Worm (Caenorhabditis elegans) whole organism, L4 larva: ENCODE data around the gene F26D2.16.
A peak's percentile ranks its signal among the peaks of the same experiment; 100 is the strongest.

Experiments
- F10B5.3 ChIP-seq: sonication (generic microtip); optimal IDR thresholded peaks from 2 replicates; lab custom pipeline; 2016; ENCODE audit warnings: mild to moderate bottlenecking, missing genetic modification characterization, missing compliant biosample characterization
- F26F4.8 ChIP-seq: fragments of 200-800 bp; sonication (Bioruptor generic); conservative IDR thresholded peaks from 2 replicates; pipeline ENCODE4 v1.3.6; 2022; ENCODE audit warnings: missing genetic modification characterization, missing compliant biosample characterization
- F37D6.2 ChIP-seq: sonication (generic microtip); optimal IDR thresholded peaks from 2 replicates; lab custom pipeline; 2016; ENCODE audit warnings: mild to moderate bottlenecking, missing genetic modification characterization, missing compliant biosample characterization
- R02D3.7 ChIP-seq: fragments of 150-350 bp; sonication (generic microtip); optimal IDR thresholded peaks from 3 replicates; lab custom pipeline; 2014; ENCODE audit warnings: missing biosample characterization, missing genetic modification characterization
- T26A8.4 ChIP-seq: fragments of 200-800 bp; sonication (Bioruptor generic); IDR thresholded peaks from 2 replicates; pipeline ENCODE4 v1.3.6; 2022; ENCODE audit warnings: missing genetic modification characterization, missing compliant biosample characterization
- Y105C5A.15 ChIP-seq: fragments of 200-800 bp; sonication (Bioruptor generic); IDR thresholded peaks from 2 replicates; pipeline ENCODE4 v1.3.6; 2022; ENCODE audit warnings: missing genetic modification characterization, missing compliant biosample characterization
- Y5F2A.4 ChIP-seq: fragments of 200-800 bp; sonication (Bioruptor generic); optimal IDR thresholded peaks from 2 replicates; lab custom pipeline; 2018; ENCODE audit warnings: mild to moderate bottlenecking, missing genetic modification characterization, missing compliant biosample characterization
- aha-1 ChIP-seq: fragments of 150-350 bp; peaks from one replicate; lab custom pipeline; 2014; ENCODE audit warnings: missing biosample characterization, missing genetic modification characterization
- arid-1 ChIP-seq: fragments of 200-800 bp; sonication (Bioruptor generic); conservative IDR thresholded peaks from 2 replicates; pipeline ENCODE4 v1.3.6; 2022; ENCODE audit warnings: missing genetic modification reagents, missing genetic modification characterization, missing compliant biosample characterization
- ceh-20 ChIP-seq: fragments of 200-800 bp; sonication (Bioruptor generic); IDR thresholded peaks from 2 replicates; pipeline ENCODE4 v1.3.6; 2022; ENCODE audit warnings: missing genetic modification reagents, missing genetic modification characterization, missing compliant biosample characterization
- ceh-44 ChIP-seq: fragments of 200-800 bp; sonication (Bioruptor generic); IDR thresholded peaks from 2 replicates; pipeline ENCODE4 v1.3.6; 2022; ENCODE audit warnings: missing genetic modification reagents, missing genetic modification characterization, missing compliant biosample characterization
- ceh-82 ChIP-seq: sonication (generic microtip); optimal IDR thresholded peaks from 2 replicates; lab custom pipeline; 2017; ENCODE audit warnings: missing biosample characterization, missing genetic modification characterization
- daf-16 ChIP-seq, 3 experiments: sonication (generic microtip); optimal IDR thresholded peaks; 2 replicates each; lab custom pipeline; 2016 to 2017; ENCODE audit warnings: missing genetic modification characterization in 3 of 3, missing genetic modification reagents in 3 of 3, mild to moderate bottlenecking in 2 of 3, missing compliant biosample characterization in 2 of 3, missing biosample characterization in 1 of 3, moderate library complexity in 1 of 3
- daf-19 ChIP-seq: fragments of 200-800 bp; sonication (Bioruptor generic); conservative IDR thresholded peaks from 2 replicates; pipeline ENCODE4 v1.3.6; 2022; ENCODE audit warnings: missing genetic modification characterization, missing compliant biosample characterization
- dmd-8 ChIP-seq: fragments of 200-800 bp; sonication (Bioruptor generic); IDR thresholded peaks from 2 replicates; pipeline ENCODE4 v1.3.6; 2022; ENCODE audit warnings: missing genetic modification characterization, missing compliant biosample characterization
- dpl-1 ChIP-seq: fragments of 150-350 bp; optimal IDR thresholded peaks from 2 replicates; lab custom pipeline; 2014; ENCODE audit warnings: missing biosample characterization, missing genetic modification reagents, missing genetic modification characterization
- dve-1 ChIP-seq: sonication (generic microtip); optimal IDR thresholded peaks from 2 replicates; lab custom pipeline; 2017; ENCODE audit warnings: antibody characterized with exemption, mild to moderate bottlenecking, missing genetic modification characterization, missing compliant biosample characterization; ENCODE audit not compliant: insufficient read depth
- hlh-11 ChIP-seq: fragments of 200-800 bp; sonication (Bioruptor generic); optimal IDR thresholded peaks from 2 replicates; lab custom pipeline; 2018; ENCODE audit warnings: mild to moderate bottlenecking, missing genetic modification characterization, missing compliant biosample characterization
- hlh-30 ChIP-seq: sonication (generic microtip); optimal IDR thresholded peaks from 2 replicates; lab custom pipeline; 2017; ENCODE audit warnings: antibody characterized with exemption, mild to moderate bottlenecking, missing genetic modification characterization, missing compliant biosample characterization; ENCODE audit not compliant: insufficient read depth
- lin-13 ChIP-seq: fragments of 150-350 bp; optimal IDR thresholded peaks from 2 replicates; lab custom pipeline; 2014; ENCODE audit warnings: missing biosample characterization, missing genetic modification reagents, missing genetic modification characterization
- lin-38 ChIP-seq: fragments of 200-800 bp; sonication (Bioruptor generic); IDR thresholded peaks from 2 replicates; pipeline ENCODE4 v1.3.6; 2022; ENCODE audit warnings: missing genetic modification reagents, missing genetic modification characterization, missing compliant biosample characterization
- lin-39 ChIP-seq: fragments of 150-350 bp; optimal IDR thresholded peaks from 2 replicates; lab custom pipeline; 2014; ENCODE audit warnings: missing biosample characterization, missing genetic modification reagents, missing genetic modification characterization
- lsy-2 ChIP-seq, 2 experiments: fragments of 150-350 bp in 1 of 2; sonication (generic microtip) in 1 of 2; optimal IDR thresholded peaks; 2 replicates each; lab custom pipeline; 2014 to 2017; ENCODE audit warnings: missing biosample characterization in 2 of 2, missing genetic modification characterization in 2 of 2
- mdt-29 ChIP-seq: fragments of 200-800 bp; sonication (Bioruptor generic); IDR thresholded peaks from 2 replicates; pipeline ENCODE4 v1.3.6; 2022; ENCODE audit warnings: missing genetic modification reagents, missing genetic modification characterization, missing compliant biosample characterization
- mep-1 ChIP-seq: fragments of 150-350 bp; sonication (generic microtip); optimal IDR thresholded peaks from 3 replicates; lab custom pipeline; 2014; ENCODE audit warnings: missing biosample characterization, missing genetic modification characterization
- mes-2 ChIP-seq: sonication (generic microtip); optimal IDR thresholded peaks from 2 replicates; lab custom pipeline; 2016; ENCODE audit warnings: missing genotype, mild to moderate bottlenecking, missing genetic modification characterization, missing compliant biosample characterization; ENCODE audit not compliant: poor library complexity, severe bottlenecking
- nhr-102 ChIP-seq: sonication (generic microtip); optimal IDR thresholded peaks from 2 replicates; lab custom pipeline; 2016; ENCODE audit warnings: mild to moderate bottlenecking, missing genetic modification characterization, moderate library complexity, missing compliant biosample characterization
- nhr-11 ChIP-seq: fragments of 150-350 bp; optimal IDR thresholded peaks from 2 replicates; lab custom pipeline; 2014; ENCODE audit warnings: missing biosample characterization, missing genetic modification characterization
- nhr-41 ChIP-seq: fragments of 200-800 bp; sonication (Bioruptor generic); IDR thresholded peaks from 2 replicates; pipeline ENCODE4 v1.3.6; 2022; ENCODE audit warnings: missing genetic modification reagents, missing genetic modification characterization, missing compliant biosample characterization
- nhr-48 ChIP-seq: sonication (generic microtip); optimal IDR thresholded peaks from 2 replicates; lab custom pipeline; 2016; ENCODE audit warnings: mild to moderate bottlenecking, missing genetic modification characterization, missing compliant biosample characterization
- nhr-76 ChIP-seq: fragments of 150-350 bp; optimal IDR thresholded peaks from 2 replicates; lab custom pipeline; 2014; ENCODE audit warnings: missing biosample characterization, missing genetic modification characterization
- nhr-77 ChIP-seq: fragments of 150-350 bp; optimal IDR thresholded peaks from 2 replicates; lab custom pipeline; 2014; ENCODE audit warnings: missing biosample characterization, missing genetic modification characterization
- pqm-1 ChIP-seq: sonication (generic microtip); optimal IDR thresholded peaks from 2 replicates; lab custom pipeline; 2017; ENCODE audit warnings: missing biosample characterization, missing genetic modification characterization
- rbr-2 ChIP-seq: sonication (generic microtip); optimal IDR thresholded peaks from 2 replicates; lab custom pipeline; 2016; ENCODE audit warnings: missing genotype, missing genetic modification characterization, missing compliant biosample characterization
- saeg-2 ChIP-seq: fragments of 200-800 bp; sonication (Bioruptor generic); IDR thresholded peaks from 2 replicates; pipeline ENCODE4 v1.3.6; 2022; ENCODE audit warnings: missing genetic modification reagents, missing genetic modification characterization, missing compliant biosample characterization
- set-16 ChIP-seq: fragments of 200-800 bp; sonication (Bioruptor generic); IDR thresholded peaks from 2 replicates; pipeline ENCODE4 v1.3.6; 2022; ENCODE audit warnings: missing genetic modification reagents, missing genetic modification characterization, missing compliant biosample characterization
- snpc-1.2 ChIP-seq: fragments of 200-800 bp; sonication (Bioruptor generic); IDR thresholded peaks from 2 replicates; pipeline ENCODE4 v1.3.6; 2022; ENCODE audit warnings: missing genetic modification reagents, missing genetic modification characterization, missing compliant biosample characterization
- spr-3 ChIP-seq: fragments of 200-800 bp; sonication (Bioruptor generic); optimal IDR thresholded peaks from 2 replicates; lab custom pipeline; 2018; ENCODE audit warnings: mild to moderate bottlenecking, missing genetic modification characterization, missing compliant biosample characterization
- unc-130 ChIP-seq: sonication (generic microtip); optimal IDR thresholded peaks from 2 replicates; lab custom pipeline; 2016; ENCODE audit warnings: missing genetic modification reagents, missing genetic modification characterization, missing compliant biosample characterization
- unc-62 ChIP-seq, 3 experiments: fragments of 150-350 bp in 1 of 3; sonication (generic microtip); optimal IDR thresholded peaks in 2 of 3; peaks in 1 of 3; 1 replicate in 1 of 3; 2 replicates in 2 of 3; lab custom pipeline; 2014 to 2017; ENCODE audit warnings: missing biosample characterization in 3 of 3, missing genetic modification characterization in 3 of 3, missing genetic modification reagents in 3 of 3, missing genotype in 1 of 3
- zfp-2 ChIP-seq: sonication (generic microtip); optimal IDR thresholded peaks from 2 replicates; lab custom pipeline; 2016; ENCODE audit warnings: mild to moderate bottlenecking, missing genetic modification characterization, missing compliant biosample characterization
- zip-2 ChIP-seq: fragments of 150-350 bp; optimal IDR thresholded peaks from 2 replicates; lab custom pipeline; 2014; ENCODE audit warnings: missing biosample characterization, missing genetic modification characterization
- ztf-11 ChIP-seq: fragments of 150-350 bp; optimal IDR thresholded peaks from 2 replicates; lab custom pipeline; 2014; ENCODE audit warnings: missing biosample characterization, missing genetic modification characterization
- ztf-7 ChIP-seq: fragments of 150-350 bp; optimal IDR thresholded peaks from 2 replicates; lab custom pipeline; 2014; ENCODE audit warnings: missing biosample characterization, missing genetic modification characterization

F26D2.16 gene

ce11 chrV:16401519-16401918, 18.1 kb downstream of the F26D2.16 start, which contains the start of gene F13A7.14 (continued):
- TF ChIP-seq unc-62 (GFP tag; optimal IDR thresholded peaks at IDR 0.05 in 1 of 2; lab: Kevin White, UChicago) = no peak
- no peak for TF ChIP-seq unc-62 (tag; optimal IDR thresholded peaks at IDR 0.05; lab: Kevin White, UChicago)
- peak; percentile 17 for TF ChIP-seq nhr-48 (tag; lab: Kevin White, UChicago)
- TF ChIP-seq, all 104 proteins: peak for 31

ce11 chrV:16399388-16399787, 20.3 kb downstream of the F26D2.16 start, which contains the start of gene sre-36:
Gene sre-36, plus strand, starts transcription at chrV:16399688.
- TF ChIP-seq nhr-76 (tag; lab: Kevin White, UChicago) = no peak
- TF ChIP-seq unc-62 (GFP tag; optimal IDR thresholded peaks at IDR 0.05 in 1 of 2; lab: Kevin White, UChicago) = peak in 1 of 2 experiments; percentile 52
- no peak for TF ChIP-seq unc-62 (tag; optimal IDR thresholded peaks at IDR 0.05; lab: Kevin White, UChicago)

ce11 chrV:16395739-16396138, 23.9 kb downstream of the F26D2.16 start, which contains the start of gene F13A7.12:
Gene F13A7.12, plus strand, starts transcription at chrV:16396039.
- TF ChIP-seq ceh-20 (GFP tag; lab: Robert Waterston, UW) (no peak), arid-1 (GFP tag; lab: Robert Waterston, UW) (no peak), saeg-2 (GFP tag; lab: Robert Waterston, UW) (no peak), mdt-29 (GFP tag; lab: Robert Waterston, UW) (no peak), lin-38 (no peak), lin-13 (GFP tag; lab: Kevin White, UChicago) (no peak), hlh-30 (tag; lab: Kevin White, UChicago) (no peak), lsy-2 (tag; optimal IDR thresholded peaks at IDR 0.05; lab: Kevin White, UChicago) (no peak), F37D6.2 (tag; lab: Kevin White, UChicago) (no peak), dpl-1 (no peak)

- TF ChIP-seq daf-16 (GFP tag; optimal IDR thresholded peaks at IDR 0.05; lab: Kevin White, UChicago) = peak in 1 of 2 experiments; percentile 7
- peak; percentile 89 for TF ChIP-seq daf-16 (tag; optimal IDR thresholded peaks at IDR 0.05; lab: Kevin White, UChicago)
- no peak for TF ChIP-seq spr-3 (GFP tag; lab: Kevin White, UChicago)
- no peak for TF ChIP-seq mdt-29 (GFP tag; lab: Robert Waterston, UW)
- TF ChIP-seq snpc-1.2 (GFP tag; lab: Robert Waterston, UW) = no peak
- peak; percentile 99 for TF ChIP-seq zip-2 (tag; lab: Kevin White, UChicago)
- TF ChIP-seq rbr-2 = no peak
- TF ChIP-seq zfp-2 = no peak
- TF ChIP-seq Y105C5A.15 (GFP tag; lab: Robert Waterston, UW) = no peak
- TF ChIP-seq Y5F2A.4 (GFP tag; lab: Kevin White, UChicago) = no peak
- TF ChIP-seq F10B5.3 (tag; lab: Kevin White, UChicago) = no peak
- no peak for TF ChIP-seq R02D3.7 (tag; lab: Kevin White, UChicago)
- peak; percentile 49 for TF ChIP-seq hlh-11
- no peak for TF ChIP-seq nhr-11 (tag; lab: Kevin White, UChicago)
- no peak for TF ChIP-seq F26F4.8
- TF ChIP-seq mes-2 (tag; lab: Kevin White, UChicago) = no peak
- TF ChIP-seq ztf-7 (tag; lab: Kevin White, UChicago) = peak; percentile 97
- TF ChIP-seq nhr-41 = no peak
- no peak for TF ChIP-seq ceh-44 (GFP tag; lab: Robert Waterston, UW)
- TF ChIP-seq dve-1 (tag; lab: Kevin White, UChicago) = peak; percentile 83
- no peak for TF ChIP-seq dmd-8 (GFP tag; lab: Robert Waterston, UW)
- no peak for TF ChIP-seq lin-39 (tag; lab: Kevin White, UChicago)
- TF ChIP-seq set-16 = no peak
- TF ChIP-seq pqm-1 (tag; lab: Kevin White, UChicago) = peak; percentile 51
- peak; percentile 32 for TF ChIP-seq nhr-48 (tag; lab: Kevin White, UChicago)
- no peak for TF ChIP-seq mep-1 (tag; lab: Kevin White, UChicago)
- no peak for TF ChIP-seq T26A8.4 (GFP tag; lab: Robert Waterston, UW)
- TF ChIP-seq ceh-82 (tag; lab: Kevin White, UChicago) = no peak
- peak; percentile 44 for TF ChIP-seq nhr-77 (tag; lab: Kevin White, UChicago)
- TF ChIP-seq nhr-102 (tag; lab: Kevin White, UChicago) = peak; percentile 57
- TF ChIP-seq saeg-2 (GFP tag; lab: Robert Waterston, UW) = no peak
- TF ChIP-seq daf-19 (GFP tag; lab: Robert Waterston, UW) = no peak
- TF ChIP-seq ztf-11 (tag; lab: Kevin White, UChicago) = no peak
- TF ChIP-seq unc-130 = no peak
- 0 out of 2 replicates have a peak, but pooled peaks have one; percentile 14 for TF ChIP-seq ceh-20 (GFP tag; lab: Robert Waterston, UW)
- peak; percentile 14 for TF ChIP-seq aha-1 (tag; lab: Kevin White, UChicago)
Observed at ce11 chrV:16395131-16395530, 24.5 kb downstream of the F26D2.16 start, which contains the start of gene F13A7.11. Gene F13A7.11, minus strand, starts transcription at chrV:16395304.
